Worm (Caenorhabditis elegans) whole organism, L1 larva: Measurements from ENCODE around the gene T25D3.4.
A peak's percentile ranks its signal among the peaks of the same experiment; 100 is the strongest.

Experiments
- aha-1 ChIP-seq: fragments of 150-350 bp; optimal IDR thresholded peaks from 2 replicates; lab custom pipeline; 2014; ENCODE audit warnings: missing biosample characterization, missing genetic modification characterization
- ama-1 ChIP-seq: fragments of 150-350 bp; optimal IDR thresholded peaks from 2 replicates; lab custom pipeline; 2014
- ceh-88 ChIP-seq: fragments of 200-800 bp; sonication (Bioruptor generic); IDR thresholded peaks from 2 replicates; pipeline ENCODE4 v1.3.6; 2022; ENCODE audit warnings: missing genetic modification characterization, missing compliant biosample characterization
- jun-1 ChIP-seq: fragments of 150-350 bp; optimal IDR thresholded peaks from 2 replicates; lab custom pipeline; 2014; ENCODE audit warnings: missing biosample characterization, missing genetic modification reagents, missing genetic modification characterization
- pqm-1 ChIP-seq: sonication (generic microtip); optimal IDR thresholded peaks from 3 replicates; lab custom pipeline; 2017; ENCODE audit warnings: missing biosample characterization, missing genetic modification characterization
- ztf-11 ChIP-seq, 2 experiments: sonication (generic microtip); optimal IDR thresholded peaks; 2 replicates each; lab custom pipeline; 2016 to 2017; ENCODE audit warnings: missing genetic modification characterization in 2 of 2, missing biosample characterization in 1 of 2, missing compliant biosample characterization in 1 of 2

DNA sequence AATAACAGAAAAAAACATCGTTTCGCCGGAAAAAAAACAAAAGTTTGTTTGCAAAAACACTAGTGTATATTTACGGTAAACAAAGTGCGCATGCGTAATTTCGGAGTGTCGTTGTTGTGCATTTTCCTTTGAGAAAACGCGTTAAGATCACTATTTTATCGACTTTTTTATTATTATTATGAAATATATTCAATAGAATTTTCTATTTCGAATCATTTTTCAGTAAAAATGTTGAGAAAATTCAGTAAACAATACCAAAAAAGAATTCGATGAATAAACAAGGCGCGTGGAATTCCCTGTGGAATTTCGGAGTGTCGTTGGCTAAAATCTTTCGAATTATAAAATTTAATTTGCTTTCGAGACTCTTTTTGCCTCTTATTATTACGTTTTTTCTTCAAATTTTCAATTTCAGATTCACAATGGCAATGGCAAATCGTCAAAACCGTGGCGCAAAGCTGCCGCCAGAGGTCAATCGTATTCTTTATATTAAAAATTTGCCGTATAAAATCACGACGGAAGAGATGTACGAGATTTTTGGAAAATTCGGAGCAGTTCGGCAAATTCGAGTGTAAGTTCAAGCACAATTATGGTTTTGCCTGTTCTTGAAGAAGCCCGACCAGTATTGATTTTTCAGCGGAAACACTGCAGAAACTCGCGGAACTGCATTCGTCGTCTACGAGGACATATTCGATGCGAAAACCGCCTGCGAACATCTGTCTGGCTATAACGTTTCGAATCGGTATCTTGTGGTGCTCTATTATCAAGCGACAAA is 48.9 kb upstream of the T25D3.4 start, which contains the start of the genes luc-7L3 and sftb-6:
- TF ChIP-seq pqm-1 (tag; lab: Kevin White, UChicago) (no peak), jun-1 (tag; lab: Kevin White, UChicago) (no peak), ztf-11 (tag; optimal IDR thresholded peaks at IDR 0.05; lab: Kevin White, UChicago) (peak in 1 of 2 experiments; percentile 24), ceh-88 (peak; percentile 67), ama-1 (lab: Kevin White, UChicago) (no peak), aha-1 (no peak)
